Worm (Caenorhabditis elegans): ENCODE measurements around the gene srz-70.

Gene srz-70

ce11 chrIV:3524584-3525020 is 45.8 kb upstream of the srz-70 start (continued):
- TF ChIP-seq ceh-91 (GFP tag; IDR thresholded peaks at IDR 0.05) (0 out of 2 replicates have a peak, but pooled peaks have one; percentile 21), ztf-18 (tag; optimal IDR thresholded peaks at IDR 0.05) (peak; percentile 47), F23B12.7 (tag; optimal IDR thresholded peaks at IDR 0.05; ENCODE audit: insufficient read depth) (peak; percentile 43), tlf-1 (GFP tag; optimal IDR thresholded peaks at IDR 0.05) (no peak), attf-3 (GFP tag; conservative IDR thresholded peaks at IDR 0.05) (peak; percentile 41; the same call in 1 of the 2 replicates), madf-3 (GFP tag; IDR thresholded peaks at IDR 0.05) (0 out of 2 replicates have a peak, but pooled peaks have one; percentile 46), Y95B8A.8 (GFP tag; IDR thresholded peaks at IDR 0.05) (peak; percentile 77; the same call in 1 of the 2 replicates), ceh-58 (GFP tag; IDR thresholded peaks at IDR 0.05) (no peak), let-607 (tag; optimal IDR thresholded peaks at IDR 0.05) (no peak), athp-1 (tag; optimal IDR thresholded peaks at IDR 0.05) (peak; percentile 45), F39B2.1 (GFP tag; IDR thresholded peaks at IDR 0.05) (no peak), ztf-3 (GFP tag; optimal IDR thresholded peaks at IDR 0.05) (no peak), nhr-80 (tag; optimal IDR thresholded peaks at IDR 0.05) (no peak), C06A6.2 (GFP tag; conservative IDR thresholded peaks at IDR 0.05) (no peak), F37B4.10 (GFP tag; IDR thresholded peaks at IDR 0.05) (no peak), F10E7.11 (tag; optimal IDR thresholded peaks at IDR 0.05) (peak; percentile 33), dpl-1 (GFP tag; optimal IDR thresholded peaks at IDR 0.05) (no peak), akir-1 (GFP tag; optimal IDR thresholded peaks at IDR 0.05) (no peak), repo-1 (tag; optimal IDR thresholded peaks at IDR 0.05) (peak; percentile 38), lin-26 (GFP tag; IDR thresholded peaks at IDR 0.05) (peak; percentile 94), him-1 (tag; optimal IDR thresholded peaks at IDR 0.05) (no peak), D2030.7 (GFP tag; IDR thresholded peaks at IDR 0.05) (peak; percentile 51), xnd-1 (tag; optimal IDR thresholded peaks at IDR 0.05) (no peak), dpff-1 (tag; optimal IDR thresholded peaks at IDR 0.05) (no peak), lsl-1 (GFP tag; optimal IDR thresholded peaks at IDR 0.05) (peak; percentile 25), B0261.1 (tag; optimal IDR thresholded peaks at IDR 0.05) (peak; percentile 81), lin-40 (tag; optimal IDR thresholded peaks at IDR 0.05) (peak; percentile 51), nhr-120 (GFP tag; IDR thresholded peaks at IDR 0.05) (no peak), unc-130 (GFP tag; optimal IDR thresholded peaks at IDR 0.05) (no peak), pha-4 (tag; optimal IDR thresholded peaks at IDR 0.05) (no peak), B0019.2 (GFP tag; conservative IDR thresholded peaks at IDR 0.05) (0 out of 2 replicates have a peak, but pooled peaks have one; percentile 27), T26A5.8 (tag; optimal IDR thresholded peaks at IDR 0.05) (no peak), Y53F4B.3 (GFP tag; IDR thresholded peaks at IDR 0.05) (no peak), nfya-2 (GFP tag; IDR thresholded peaks at IDR 0.05) (no peak), ccch-3 (GFP tag; optimal IDR thresholded peaks at IDR 0.05) (no peak), ceh-27 (GFP tag; optimal IDR thresholded peaks at IDR 0.05) (peak; percentile 53), ztf-22 (GFP tag; optimal IDR thresholded peaks at IDR 0.05) (no peak), egl-44 (GFP tag; IDR thresholded peaks at IDR 0.05) (peak; percentile 64; the same call in 1 of the 2 replicates), nfyb-1 (GFP tag; IDR thresholded peaks at IDR 0.05) (peak; percentile 86), dox-1 (GFP tag; IDR thresholded peaks at IDR 0.05) (peak; percentile 70), ztf-6 (GFP tag; IDR thresholded peaks at IDR 0.05) (no peak), ZK185.1 (tag; optimal IDR thresholded peaks at IDR 0.05; ENCODE audit: poor library complexity, severe bottlenecking) (peak; percentile 79), egl-18 (GFP tag; IDR thresholded peaks at IDR 0.05) (no peak), mcd-1 (GFP tag; IDR thresholded peaks at IDR 0.05) (peak; percentile 60; the same call in 1 of the 2 replicates), ztf-28 (GFP tag; IDR thresholded peaks at IDR 0.05) (peak; percentile 75; the same call in 1 of the 2 replicates), nhr-27 (tag; optimal IDR thresholded peaks at IDR 0.05) (no peak), madf-6 (GFP tag; IDR thresholded peaks at IDR 0.05) (peak; percentile 59), Y53G8AR.9 (GFP tag; conservative IDR thresholded peaks at IDR 0.05) (no peak), efl-1 (GFP tag; optimal IDR thresholded peaks at IDR 0.05) (peak; percentile 8)

Data from whole organism, young adult.